Worm (Caenorhabditis elegans) whole organism, L4 larva: ENCODE results near the gene rps-23.

ENCODE experiments used
- F37D6.2 ChIP-seq: sonication (generic microtip); optimal IDR thresholded peaks from 2 replicates; lab custom pipeline; 2016; ENCODE audit warnings: mild to moderate bottlenecking, missing genetic modification characterization, missing compliant biosample characterization
- nhr-237 ChIP-seq: sonication (generic microtip); optimal IDR thresholded peaks from 2 replicates; lab custom pipeline; 2017; ENCODE audit warnings: missing biosample characterization, missing genetic modification characterization
- php-3 ChIP-seq: fragments of 200-800 bp; sonication (Bioruptor generic); IDR thresholded peaks from 2 replicates; pipeline ENCODE4 v1.3.6; 2022; ENCODE audit warnings: missing genetic modification reagents, missing genetic modification characterization, missing compliant biosample characterization

ce11 chrIV:12371340-12371739, 19.5 kb downstream of the rps-23 start:
- no peak for TF ChIP-seq F37D6.2 (tag; lab: Kevin White, UChicago)
- no peak for TF ChIP-seq php-3 (GFP tag; lab: Robert Waterston, UW)
- no peak for TF ChIP-seq nhr-237
